Fruit fly (Drosophila melanogaster) whole organism, adult: ENCODE measurements around the gene CG8562.

ENCODE experiments used
- CG12768 ChIP-seq: fragments of 200-800 bp; sonication (Bioruptor generic); optimal IDR thresholded peaks from 2 replicates; lab custom pipeline; 2017; ENCODE audit warnings: missing biosample characterization, missing genetic modification characterization, mild to moderate bottlenecking, moderate library complexity, missing genetic modification reagents
- CG1620 ChIP-seq: fragments of 200-800 bp; sonication (Bioruptor generic); optimal IDR thresholded peaks from 2 replicates; lab custom pipeline; 2016; ENCODE audit warnings: missing biosample characterization, missing genetic modification characterization
- Clk ChIP-seq: fragments of 200-800 bp; sonication (Bioruptor generic); optimal IDR thresholded peaks from 2 replicates; lab custom pipeline; 2017; ENCODE audit warnings: missing biosample characterization, missing genetic modification characterization
- cic ChIP-seq: fragments of 200-800 bp; sonication (Bioruptor generic); optimal IDR thresholded peaks from 2 replicates; lab custom pipeline; 2017; ENCODE audit warnings: missing biosample characterization, mild to moderate bottlenecking, missing genetic modification characterization, moderate library complexity

DNA sequence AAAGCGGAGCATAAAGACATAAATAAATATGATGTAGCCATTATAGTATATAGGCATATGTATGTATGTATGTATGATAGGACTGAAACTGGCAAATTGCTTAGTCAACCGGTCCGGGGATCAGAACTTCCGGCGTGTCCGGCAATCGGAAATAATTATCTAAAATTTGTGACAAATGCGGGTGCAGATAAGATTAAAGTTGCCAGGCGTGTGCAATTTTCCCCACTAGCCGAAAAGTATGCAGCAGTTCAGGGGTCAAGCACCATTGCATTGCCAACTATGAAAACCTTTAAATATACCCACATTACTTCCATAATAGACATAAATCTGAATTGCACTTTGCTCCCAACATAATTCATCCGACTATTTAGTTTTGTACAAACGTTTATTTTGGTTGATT is 34.2 kb downstream of the CG8562 start:
- TF ChIP-seq CG12768 (GFP tag; lab: Kevin White, UChicago) (no peak), Clk (GFP tag; lab: Kevin White, UChicago) (no peak), cic (no peak), CG1620 (GFP tag; lab: Kevin White, UChicago) (no peak)
